Worm (Caenorhabditis elegans): ENCODE data around the gene snf-9.

DNA sequence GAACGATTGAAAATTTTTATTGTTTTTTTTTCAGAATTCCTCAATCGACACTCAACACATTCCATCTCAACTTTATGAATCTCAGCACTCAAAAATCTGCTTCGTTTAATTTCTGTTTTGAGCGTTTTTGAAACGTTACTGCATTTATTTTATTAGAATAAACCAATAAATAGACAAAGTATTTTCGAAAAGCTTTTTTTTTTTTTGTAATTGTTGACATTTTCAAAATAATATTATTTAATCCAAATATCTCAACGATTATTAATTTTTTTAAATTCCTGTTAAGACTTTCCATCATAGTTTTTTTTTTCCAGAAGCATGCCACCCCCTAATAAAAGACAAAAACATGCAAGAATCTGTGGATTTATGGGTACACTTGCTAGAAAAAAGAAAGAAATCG is 20.3 kb downstream of the snf-9 start, which contains the start of gene C49C3.7:
- no peak for TF ChIP-seq him-1 (tag; optimal IDR thresholded peaks at IDR 0.05)
- TF ChIP-seq dao-5 (tag; optimal IDR thresholded peaks at IDR 0.05), result no peak
